Fruit fly (Drosophila melanogaster) whole organism, adult: ENCODE data around the gene orb2.
A peak's percentile ranks its signal among the peaks of the same experiment; 100 is the strongest.

ENCODE experiments used
- CG11617 ChIP-seq: fragments of 200-800 bp; sonication (Bioruptor generic); optimal IDR thresholded peaks from 2 replicates; lab custom pipeline; 2017; ENCODE audit warnings: mild to moderate bottlenecking, missing biosample characterization, missing genetic modification reagents, missing genetic modification characterization
- CG12768 ChIP-seq: fragments of 200-800 bp; sonication (Bioruptor generic); optimal IDR thresholded peaks from 2 replicates; lab custom pipeline; 2017; ENCODE audit warnings: missing biosample characterization, missing genetic modification characterization, mild to moderate bottlenecking, moderate library complexity, missing genetic modification reagents
- CG14711 ChIP-seq: fragments of 200-800 bp; sonication (Bioruptor generic); optimal IDR thresholded peaks from 2 replicates; lab custom pipeline; 2018; ENCODE audit warnings: missing biosample characterization, mild to moderate bottlenecking, missing genetic modification characterization, moderate library complexity
- CG1620 ChIP-seq: fragments of 200-800 bp; sonication (Bioruptor generic); optimal IDR thresholded peaks from 2 replicates; lab custom pipeline; 2016; ENCODE audit warnings: missing biosample characterization, missing genetic modification characterization
- CG33017 ChIP-seq: fragments of 200-800 bp; sonication (Bioruptor generic); optimal IDR thresholded peaks from 2 replicates; lab custom pipeline; 2018; ENCODE audit warnings: missing biosample characterization, mild to moderate bottlenecking, missing genetic modification characterization, moderate library complexity
- CG5204 ChIP-seq: fragments of 200-800 bp; sonication (Bioruptor generic); optimal IDR thresholded peaks from 2 replicates; lab custom pipeline; 2016; ENCODE audit warnings: missing biosample characterization, missing genetic modification characterization
- CG7045 ChIP-seq: fragments of 200-800 bp; sonication (Bioruptor generic); optimal IDR thresholded peaks from 2 replicates; lab custom pipeline; 2017; ENCODE audit warnings: missing biosample characterization, mild to moderate bottlenecking, missing genetic modification characterization
- CG7101 ChIP-seq: fragments of 200-800 bp; sonication (Bioruptor generic); optimal IDR thresholded peaks from 2 replicates; lab custom pipeline; 2018; ENCODE audit warnings: missing biosample characterization, mild to moderate bottlenecking, missing genetic modification characterization, moderate library complexity
- Clk ChIP-seq: fragments of 200-800 bp; sonication (Bioruptor generic); optimal IDR thresholded peaks from 2 replicates; lab custom pipeline; 2017; ENCODE audit warnings: missing biosample characterization, missing genetic modification characterization
- Crg-1 ChIP-seq: fragments of 200-800 bp; sonication (Bioruptor generic); optimal IDR thresholded peaks from 2 replicates; lab custom pipeline; 2016; ENCODE audit warnings: missing biosample characterization, missing genetic modification characterization
- Hr96 ChIP-seq: fragments of 200-800 bp; sonication (Bioruptor generic); optimal IDR thresholded peaks from 2 replicates; lab custom pipeline; 2016; ENCODE audit warnings: missing biosample characterization, missing genetic modification characterization
- Mnt ChIP-seq: fragments of 200-800 bp; sonication (Bioruptor generic); optimal IDR thresholded peaks from 2 replicates; lab custom pipeline; 2016; ENCODE audit warnings: missing biosample characterization, mild to moderate bottlenecking, missing genetic modification characterization
- bab1 ChIP-seq: fragments of 200-800 bp; sonication (Bioruptor generic); optimal IDR thresholded peaks from 3 replicates; lab custom pipeline; 2019; ENCODE audit warnings: missing biosample characterization, mild to moderate bottlenecking, missing genetic modification characterization, moderate library complexity
- cic ChIP-seq: fragments of 200-800 bp; sonication (Bioruptor generic); optimal IDR thresholded peaks from 2 replicates; lab custom pipeline; 2017; ENCODE audit warnings: missing biosample characterization, mild to moderate bottlenecking, missing genetic modification characterization, moderate library complexity
- cnc ChIP-seq, 2 experiments: fragments of >200 bp; optimal IDR thresholded peaks; 2 replicates each; lab custom pipeline; 2017
- kay ChIP-seq: fragments of 200-800 bp; sonication (Bioruptor generic); peaks from one replicate; lab custom pipeline; 2016; ENCODE audit warnings: missing biosample characterization, missing genetic modification characterization, borderline replicate concordance
- ovo ChIP-seq: fragments of 200-800 bp; sonication (Bioruptor generic); optimal IDR thresholded peaks from 2 replicates; lab custom pipeline; 2016; ENCODE audit warnings: missing biosample characterization, missing genetic modification characterization
- pad ChIP-seq: fragments of 200-800 bp; sonication (Bioruptor generic); optimal IDR thresholded peaks from 3 replicates; lab custom pipeline; 2017; ENCODE audit warnings: missing biosample characterization, missing genetic modification characterization, mild to moderate bottlenecking, moderate library complexity, missing genetic modification reagents
- tj ChIP-seq: fragments of 200-800 bp; sonication (Bioruptor generic); optimal IDR thresholded peaks from 3 replicates; lab custom pipeline; 2017; ENCODE audit warnings: missing biosample characterization, mild to moderate bottlenecking, missing genetic modification characterization, moderate library complexity
- toe ChIP-seq: fragments of 200-800 bp; sonication (Bioruptor generic); optimal IDR thresholded peaks from 2 replicates; lab custom pipeline; 2016; ENCODE audit warnings: missing biosample characterization, missing genetic modification characterization

Gene orb2

dm6 chr3L:8953962-8954647 lies at the start of gene orb2, which contains the start of gene CG43783:
TSS of gene orb2 (minus strand) at chr3L:8954463.
TSS of gene CG43783 (minus strand) at chr3L:8954272.
- TF ChIP-seq cic (GFP tag; lab: Kevin White, UChicago) (peak; percentile 62), toe (GFP tag; lab: Kevin White, UChicago) (no peak), bab1 (GFP tag; lab: Kevin White, UChicago) (peak; percentile 19)

- TF ChIP-seq CG1620 (no peak), tj (GFP tag; lab: Kevin White, UChicago) (no peak), CG11617 (GFP tag; lab: Kevin White, UChicago) (no peak), CG7101 (tag; lab: Kevin White, UChicago) (no peak), CG14711 (tag; lab: Kevin White, UChicago) (no peak), CG5204 (GFP tag; lab: Kevin White, UChicago) (no peak), Mnt (GFP tag; lab: Kevin White, UChicago) (no peak), Crg-1 (no peak), CG12768 (no peak), ovo (no peak), Hr96 (GFP tag; lab: Kevin White, UChicago) (no peak), cic (GFP tag; lab: Kevin White, UChicago) (no peak), CG7045 (GFP tag; lab: Kevin White, UChicago) (no peak), cnc (optimal IDR thresholded peaks at IDR 0.05; lab: Kevin White, UChicago) (no peak), Clk (GFP tag; lab: Kevin White, UChicago) (no peak), CG33017 (tag; lab: Kevin White, UChicago) (no peak)
Observed at dm6 chr3L:9003369-9003768, 49.1 kb upstream of the orb2 start.

dm6 chr3L:9002527-9002926 lies 48.3 kb upstream of the orb2 start:
- TF ChIP-seq cic (GFP tag; lab: Kevin White, UChicago): no peak
- no peak for TF ChIP-seq CG5204 (GFP tag; lab: Kevin White, UChicago)
- no peak for TF ChIP-seq Hr96 (GFP tag; lab: Kevin White, UChicago)
- no peak for TF ChIP-seq pad
- no peak for TF ChIP-seq tj (GFP tag; lab: Kevin White, UChicago)
- TF ChIP-seq Clk (GFP tag; lab: Kevin White, UChicago): no peak
- TF ChIP-seq CG7101 (tag; lab: Kevin White, UChicago): no peak
- no peak for TF ChIP-seq CG1620
- TF ChIP-seq ovo: no peak
- TF ChIP-seq cnc (optimal IDR thresholded peaks at IDR 0.05; lab: Kevin White, UChicago): no peak
- TF ChIP-seq CG7045 (GFP tag; lab: Kevin White, UChicago): no peak

- TF ChIP-seq CG11617 (GFP tag; lab: Kevin White, UChicago) (peak; percentile 4), ovo (peak; percentile 57), bab1 (GFP tag; lab: Kevin White, UChicago) (peak; percentile 74), CG33017 (tag; lab: Kevin White, UChicago) (no peak), CG7101 (tag; lab: Kevin White, UChicago) (no peak), cnc (optimal IDR thresholded peaks at IDR 0.05; lab: Kevin White, UChicago) (no peak), Hr96 (GFP tag; lab: Kevin White, UChicago) (no peak), CG5204 (GFP tag; lab: Kevin White, UChicago) (no peak), CG1620 (peak; percentile 62), toe (GFP tag; lab: Kevin White, UChicago) (peak; percentile 46), kay (GFP tag; lab: Kevin White, UChicago) (no peak), tj (GFP tag; lab: Kevin White, UChicago) (peak; percentile 17), pad (no peak), CG12768 (no peak), Clk (GFP tag; lab: Kevin White, UChicago) (no peak), Crg-1 (no peak), cic (GFP tag; lab: Kevin White, UChicago) (no peak), CG14711 (tag; lab: Kevin White, UChicago) (peak; percentile 6), CG7045 (GFP tag; lab: Kevin White, UChicago) (no peak), Mnt (GFP tag; lab: Kevin White, UChicago) (peak; percentile 55)
Observed at dm6 chr3L:8997686-8998239, 43.5 kb upstream of the orb2 start, which contains the start of the genes smg and CG5087. TSS of gene smg (minus strand) at chr3L:8997989. TSS of gene CG5087 (plus strand) at chr3L:8998184.

dm6 chr3L:8996899-8997685 lies 42.8 kb upstream of the orb2 start:
- peak; percentile 99 for TF ChIP-seq pad
- no peak for TF ChIP-seq toe (GFP tag; lab: Kevin White, UChicago)
- no peak for TF ChIP-seq CG1620
- no peak for TF ChIP-seq CG14711 (tag; lab: Kevin White, UChicago)
- TF ChIP-seq cic (GFP tag; lab: Kevin White, UChicago): peak; percentile 42
- TF ChIP-seq CG7101 (tag; lab: Kevin White, UChicago): no peak
- TF ChIP-seq kay (GFP tag; lab: Kevin White, UChicago): no peak
- no peak for TF ChIP-seq CG5204 (GFP tag; lab: Kevin White, UChicago)
- no peak for TF ChIP-seq cnc (optimal IDR thresholded peaks at IDR 0.05; lab: Kevin White, UChicago)
- peak; percentile 49 for TF ChIP-seq CG12768
- TF ChIP-seq CG33017 (tag; lab: Kevin White, UChicago): no peak
- no peak for TF ChIP-seq CG7045 (GFP tag; lab: Kevin White, UChicago)
- peak; percentile 85 for TF ChIP-seq ovo
- peak; percentile 55 for TF ChIP-seq CG11617 (GFP tag; lab: Kevin White, UChicago)
- no peak for TF ChIP-seq Crg-1
- TF ChIP-seq Hr96 (GFP tag; lab: Kevin White, UChicago): no peak
- TF ChIP-seq tj (GFP tag; lab: Kevin White, UChicago): peak; percentile 91
- no peak for TF ChIP-seq Mnt (GFP tag; lab: Kevin White, UChicago)
